Worm (Caenorhabditis elegans): ENCODE data around the gene rnp-7.
A peak's percentile ranks its signal among the peaks of the same experiment; 100 is the strongest.

rnp-7 gene

ce11 chrIII:7140228-7140710 lies 20.7 kb downstream of the rnp-7 start (continued):
- TF ChIP-seq nhr-12 (tag; optimal IDR thresholded peaks at IDR 0.05) (no peak), ama-1 (optimal IDR thresholded peaks at IDR 0.05) (peak; percentile 43), hlh-17 (GFP tag; optimal IDR thresholded peaks at IDR 0.05; ENCODE audit: borderline replicate concordance) (no peak), ztf-11 (tag; optimal IDR thresholded peaks at IDR 0.05) (no peak), nhr-20 (tag; optimal IDR thresholded peaks at IDR 0.05) (peak; percentile 57), snu-23 (GFP tag; optimal IDR thresholded peaks at IDR 0.05) (peak; percentile 66), isw-1 (GFP tag; IDR thresholded peaks at IDR 0.05) (no peak), rnt-1 (tag; optimal IDR thresholded peaks at IDR 0.05) (peak; percentile 66), mef-2 (tag; optimal IDR thresholded peaks at IDR 0.05) (no peak), snpc-4 (tag; optimal IDR thresholded peaks at IDR 0.05) (peak; percentile 97), hlh-4 (tag; optimal IDR thresholded peaks at IDR 0.05) (no peak), alr-1 (tag; optimal IDR thresholded peaks at IDR 0.05; ENCODE audit: borderline replicate concordance) (no peak), grh-1 (GFP tag; IDR thresholded peaks at IDR 0.05) (peak; percentile 67), nhr-28 (tag; optimal IDR thresholded peaks at IDR 0.05) (no peak), ztf-4 (tag; optimal IDR thresholded peaks at IDR 0.05) (no peak), nhr-71 (tag; optimal IDR thresholded peaks at IDR 0.05) (peak; percentile 75), C04F5.9 (tag; optimal IDR thresholded peaks at IDR 0.05) (no peak), fkh-8 (tag; optimal IDR thresholded peaks at IDR 0.05) (no peak), mab-9 (GFP tag; IDR thresholded peaks at IDR 0.05) (no peak), lin-35 (GFP tag; optimal IDR thresholded peaks at IDR 0.05) (peak; percentile 1 to 42), nhr-47 (tag; optimal IDR thresholded peaks at IDR 0.05) (peak; percentile 70), efl-3 (GFP tag; optimal IDR thresholded peaks at IDR 0.05) (no peak)

- TF ChIP-seq efl-1 (optimal IDR thresholded peaks at IDR 0.05) (no peak), efl-1 (GFP tag; optimal IDR thresholded peaks at IDR 0.05 in 1 of 2) (peak in 1 of 2 experiments; percentile 39), nhr-237 (tag; optimal IDR thresholded peaks at IDR 0.05) (no peak)
Observed at ce11 chrIII:7138178-7138577, 22.8 kb downstream of the rnp-7 start, which contains the start of gene B0280.11. B0280.11 (minus strand) TSS chrIII:7138278.

- no peak for TF ChIP-seq F16B12.6 (tag; optimal IDR thresholded peaks at IDR 0.05)
- no peak for TF ChIP-seq unc-130 (tag; optimal IDR thresholded peaks at IDR 0.05)
- no peak for TF ChIP-seq unc-86 (tag; optimal IDR thresholded peaks at IDR 0.05)
- TF ChIP-seq nhr-85 (tag): no peak
- TF ChIP-seq tlp-1 (tag; optimal IDR thresholded peaks at IDR 0.05): no peak
- TF ChIP-seq ces-1 (GFP tag; optimal IDR thresholded peaks at IDR 0.05): no peak
- TF ChIP-seq lin-14 (GFP tag; optimal IDR thresholded peaks at IDR 0.05): no peak
- TF ChIP-seq mef-2 (tag; optimal IDR thresholded peaks at IDR 0.05): no peak
- no peak for TF ChIP-seq ztf-4 (tag; optimal IDR thresholded peaks at IDR 0.05)
- TF ChIP-seq nhr-77 (tag; optimal IDR thresholded peaks at IDR 0.05): no peak
- TF ChIP-seq dsc-1 (tag; optimal IDR thresholded peaks at IDR 0.05): no peak
- TF ChIP-seq irx-1 (tag; optimal IDR thresholded peaks at IDR 0.05): no peak
- no peak for TF ChIP-seq nhr-28 (tag; optimal IDR thresholded peaks at IDR 0.05)
- no peak for TF ChIP-seq nhr-76 (tag; optimal IDR thresholded peaks at IDR 0.05)
- TF ChIP-seq egl-13 (tag; optimal IDR thresholded peaks at IDR 0.05): no peak
- TF ChIP-seq mep-1 (tag; optimal IDR thresholded peaks at IDR 0.05): no peak
Observed at ce11 chrIII:7136015-7136414, 24.9 kb downstream of the rnp-7 start, which contains the start of gene B0280.17. B0280.17 (minus strand) TSS chrIII:7136115.

ce11 chrIII:7133559-7133958 lies 27.4 kb downstream of the rnp-7 start, which contains the start of the genes pot-1 and ggtb-1:
pot-1 (minus strand) TSS chrIII:7133678.
ggtb-1 (plus strand) TSS chrIII:7133766.
- TF ChIP-seq egl-27 (tag; optimal IDR thresholded peaks at IDR 0.05) (no peak), grh-1 (GFP tag; IDR thresholded peaks at IDR 0.05) (no peak), nhr-12 (tag; optimal IDR thresholded peaks at IDR 0.05) (no peak), C34B4.2 (tag; optimal IDR thresholded peaks at IDR 0.05) (no peak), pax-3 (tag; optimal IDR thresholded peaks at IDR 0.05) (no peak), mab-9 (GFP tag; IDR thresholded peaks at IDR 0.05) (no peak), tbx-2 (tag; optimal IDR thresholded peaks at IDR 0.05) (peak; percentile 9), nhr-85 (tag) (no peak), fkh-8 (tag; optimal IDR thresholded peaks at IDR 0.05) (no peak), Y116A8C.19 (tag; optimal IDR thresholded peaks at IDR 0.05; ENCODE audit: borderline replicate concordance) (no peak), egl-13 (tag; optimal IDR thresholded peaks at IDR 0.05) (no peak), unc-130 (tag; optimal IDR thresholded peaks at IDR 0.05) (no peak), lin-14 (GFP tag; optimal IDR thresholded peaks at IDR 0.05) (no peak), pqm-1 (tag; optimal IDR thresholded peaks at IDR 0.05) (no peak), unc-98 (GFP tag; IDR thresholded peaks at IDR 0.05) (no peak), swsn-7 (tag; optimal IDR thresholded peaks at IDR 0.05) (no peak), mep-1 (tag; optimal IDR thresholded peaks at IDR 0.05) (no peak), dpl-1 (GFP tag; optimal IDR thresholded peaks at IDR 0.05) (peak; percentile 58 to 79 (median 66)), hlh-4 (tag; optimal IDR thresholded peaks at IDR 0.05) (no peak), tlp-1 (tag; optimal IDR thresholded peaks at IDR 0.05) (no peak), efl-3 (GFP tag; optimal IDR thresholded peaks at IDR 0.05) (no peak), nhr-28 (tag; optimal IDR thresholded peaks at IDR 0.05) (no peak), mef-2 (tag; optimal IDR thresholded peaks at IDR 0.05) (no peak), ets-5 (GFP tag; IDR thresholded peaks at IDR 0.05) (no peak)
